Fruit fly (Drosophila melanogaster): ENCODE data around the gene sgg.

The sgg gene

DNA sequence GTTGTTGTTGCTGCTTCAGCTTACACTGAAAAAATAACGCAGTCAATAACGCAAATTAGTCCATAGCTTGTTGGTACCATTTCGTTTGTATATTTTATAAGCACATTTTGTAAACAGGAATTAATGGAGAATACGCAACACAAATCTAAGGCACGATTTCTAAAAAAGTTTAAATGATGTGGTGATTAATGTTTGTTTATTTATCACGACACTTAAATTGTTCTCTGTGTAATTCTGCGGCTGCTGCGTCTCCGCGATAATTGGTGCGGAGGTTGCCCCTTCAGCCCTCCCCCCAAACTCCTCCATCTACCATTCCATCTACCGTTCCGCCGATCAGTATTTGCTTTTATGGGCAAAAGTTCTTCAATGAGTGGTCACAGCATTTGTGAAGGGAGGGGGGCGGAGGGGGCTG, 13.7 kb downstream of the sgg start (continued):
- TF ChIP-seq Opbp (GFP tag; IDR thresholded peaks at IDR 0.05; ENCODE audit: partially characterized antibody), result no peak
- peak; percentile 28 for TF ChIP-seq CG18476 (GFP tag; optimal IDR thresholded peaks at IDR 0.05)
- TF ChIP-seq E2f1 (GFP tag; IDR thresholded peaks at IDR 0.05), result peak; percentile 55
- no peak for TF ChIP-seq mld (GFP tag; IDR thresholded peaks at IDR 0.05; ENCODE audit: partially characterized antibody)
- no peak for TF ChIP-seq CG4617 (GFP tag; optimal IDR thresholded peaks at IDR 0.05; ENCODE audit: borderline replicate concordance)
- TF ChIP-seq MTF-1 (GFP tag; optimal IDR thresholded peaks at IDR 0.05; ENCODE audit: borderline replicate concordance), result no peak
- peak; percentile 37 for TF ChIP-seq sug (tag; optimal IDR thresholded peaks at IDR 0.05)
- peak; percentile 34 for TF ChIP-seq CG10274 (GFP tag; optimal IDR thresholded peaks at IDR 0.05)
- TF ChIP-seq CG15696 (tag; optimal IDR thresholded peaks at IDR 0.05), result peak; percentile 0
- TF ChIP-seq CG4820 (GFP tag; optimal IDR thresholded peaks at IDR 0.05), result peak; percentile 49
- TF ChIP-seq Mes4 (GFP tag; optimal IDR thresholded peaks at IDR 0.05), result peak; percentile 54
- TF ChIP-seq MESR4 (GFP tag; optimal IDR thresholded peaks at IDR 0.05), result no peak
- peak; percentile 7 for TF ChIP-seq wek (GFP tag; optimal IDR thresholded peaks at IDR 0.05)
- peak; percentile 3 for TF ChIP-seq CG8290 (GFP tag; optimal IDR thresholded peaks at IDR 0.05)
- peak in 1 of 2 experiments; percentile 88 for TF ChIP-seq CG8290 (tag; optimal IDR thresholded peaks at IDR 0.05)
- peak; percentile 77 for TF ChIP-seq CG15269 (tag; optimal IDR thresholded peaks at IDR 0.05)
- peak; percentile 81 for TF ChIP-seq unpg (GFP tag; optimal IDR thresholded peaks at IDR 0.05)
- no peak for TF ChIP-seq CG5245 (GFP tag; optimal IDR thresholded peaks at IDR 0.05)
- peak; percentile 49 for TF ChIP-seq HLH3B (GFP tag; IDR thresholded peaks at IDR 0.05)
- TF ChIP-seq CG4707 (GFP tag; optimal IDR thresholded peaks at IDR 0.05), result no peak
- TF ChIP-seq CG4360 (GFP tag; IDR thresholded peaks at IDR 0.05), result 0 out of 2 replicates have a peak, but pooled peaks have one; percentile 23
- TF ChIP-seq gce (GFP tag; IDR thresholded peaks at IDR 0.05), result no peak
- no peak for TF ChIP-seq BEAF-32 (GFP tag; optimal IDR thresholded peaks at IDR 0.05)
- peak; percentile 29 for TF ChIP-seq nerfin-1 (tag; optimal IDR thresholded peaks at IDR 0.05)
- peak; percentile 57 for TF ChIP-seq Nf-YC (tag; optimal IDR thresholded peaks at IDR 0.05)
- TF ChIP-seq eyg (GFP tag; optimal IDR thresholded peaks at IDR 0.05), result peak; percentile 38
- TF ChIP-seq cad (GFP tag; optimal IDR thresholded peaks at IDR 0.05), result no peak
- TF ChIP-seq en (GFP tag; optimal IDR thresholded peaks at IDR 0.05), result peak; percentile 34
- TF ChIP-seq Side (GFP tag; optimal IDR thresholded peaks at IDR 0.05), result peak; percentile 39
- TF ChIP-seq CG17361 (GFP tag; IDR thresholded peaks at IDR 0.05), result peak; percentile 48; the same call in 2 of the 3 replicates
- TF ChIP-seq CG6175 (GFP tag; IDR thresholded peaks at IDR 0.05), result 0 out of 3 replicates have a peak, but pooled peaks have one; percentile 25
- TF ChIP-seq Asciz (GFP tag; optimal IDR thresholded peaks at IDR 0.05), result peak; percentile 3
- TF ChIP-seq Abd-B (GFP tag; optimal IDR thresholded peaks at IDR 0.05), result peak; percentile 60
- no peak for TF ChIP-seq CG2116 (GFP tag; optimal IDR thresholded peaks at IDR 0.05)
- TF ChIP-seq slp2 (GFP tag; optimal IDR thresholded peaks at IDR 0.05), result peak; percentile 42
- peak; percentile 94 for TF ChIP-seq sens (GFP tag)
- TF ChIP-seq CG7372 (GFP tag; IDR thresholded peaks at IDR 0.05), result 0 out of 2 replicates have a peak, but pooled peaks have one; percentile 33
- peak; percentile 31 for TF ChIP-seq Bdp1 (GFP tag; optimal IDR thresholded peaks at IDR 0.05)
- peak; percentile 89 for TF ChIP-seq Drgx (GFP tag; IDR thresholded peaks at IDR 0.05)
- peak; percentile 68 for TF ChIP-seq CG9817 (tag; optimal IDR thresholded peaks at IDR 0.05)
- TF ChIP-seq Jarid2 (GFP tag; optimal IDR thresholded peaks at IDR 0.05), result no peak
- no peak for TF ChIP-seq CG12071 (GFP tag; optimal IDR thresholded peaks at IDR 0.05)
- no peak for TF ChIP-seq Poxn (GFP tag; IDR thresholded peaks at IDR 0.05)
- TF ChIP-seq jumu (GFP tag; optimal IDR thresholded peaks at IDR 0.05), result peak; percentile 49
- no peak for TF ChIP-seq exex (tag; optimal IDR thresholded peaks at IDR 0.05)
- no peak for TF ChIP-seq CG6654 (GFP tag; optimal IDR thresholded peaks at IDR 0.05)
- peak; percentile 40 for TF ChIP-seq tap (tag; optimal IDR thresholded peaks at IDR 0.05)
- no peak for TF ChIP-seq tll (GFP tag; optimal IDR thresholded peaks at IDR 0.05)
- TF ChIP-seq CG10979 (tag; optimal IDR thresholded peaks at IDR 0.05), result peak; percentile 63
- peak; percentile 50 for TF ChIP-seq CG8388 (GFP tag; optimal IDR thresholded peaks at IDR 0.05)

All from whole organism, embryonic.